Worm (Caenorhabditis elegans) whole organism, L4/young adult: Measurements from ENCODE around the gene C29F7.10.

Source experiments
- W03F9.2 ChIP-seq: fragments of 150-350 bp; optimal IDR thresholded peaks from 2 replicates; lab custom pipeline; 2014; ENCODE audit warnings: missing biosample characterization, missing genetic modification characterization
- him-1 ChIP-seq: sonication (generic microtip); optimal IDR thresholded peaks from 2 replicates; lab custom pipeline; 2016; ENCODE audit warnings: missing genotype, missing genetic modification reagents, missing genetic modification characterization, missing compliant biosample characterization

DNA sequence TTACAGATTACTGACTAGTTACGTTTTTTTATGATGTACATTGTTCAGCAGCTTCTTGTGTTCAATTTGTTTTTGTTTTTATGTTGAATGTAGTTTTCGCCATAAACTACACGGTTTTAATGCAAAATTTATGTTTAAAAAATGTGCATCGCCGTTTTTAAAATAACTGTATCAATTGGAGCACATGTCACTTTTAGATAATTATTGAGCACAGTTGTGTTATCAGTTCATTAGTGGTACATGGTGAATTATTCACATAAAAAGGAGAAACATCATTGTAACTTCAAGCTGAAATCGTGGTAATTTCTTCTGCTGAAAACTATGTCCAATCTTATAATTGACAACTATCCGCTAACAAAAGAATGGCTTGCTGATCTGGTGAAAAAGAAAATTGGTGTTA lies 19.0 kb downstream of the C29F7.10 start:
- TF ChIP-seq W03F9.2 (no peak), him-1 (tag; lab: Kevin White, UChicago) (no peak)
